Worm (Caenorhabditis elegans) whole organism, late embryonic: Measurements from ENCODE around the gene W02G9.3.

Source experiments
- ceh-48 ChIP-seq: sonication (generic microtip); optimal IDR thresholded peaks from 2 replicates; lab custom pipeline; 2016; ENCODE audit warnings: missing genetic modification characterization, inconsistent platforms, missing compliant biosample characterization
- hlh-13 ChIP-seq: fragments of 200-800 bp; sonication (Bioruptor generic); optimal IDR thresholded peaks from 2 replicates; lab custom pipeline; 2018; ENCODE audit warnings: mild to moderate bottlenecking, missing genetic modification characterization, missing compliant biosample characterization
- pha-4 ChIP-seq: fragments of 150-350 bp; optimal IDR thresholded peaks from 2 replicates; lab custom pipeline; 2018; ENCODE audit warnings: missing biosample characterization, missing genetic modification reagents, missing genetic modification characterization
- rnt-1 ChIP-seq: sonication (generic microtip); optimal IDR thresholded peaks from 2 replicates; lab custom pipeline; 2016; ENCODE audit warnings: missing genetic modification characterization, missing compliant biosample characterization
- syd-9 ChIP-seq: sonication (generic microtip); optimal IDR thresholded peaks from 2 replicates; lab custom pipeline; 2016; ENCODE audit warnings: mild to moderate bottlenecking, missing genetic modification characterization, moderate library complexity, missing compliant biosample characterization

ce11 chrV:2702883-2703282 lies 30.1 kb downstream of the W02G9.3 start:
- TF ChIP-seq hlh-13 (GFP tag; lab: Kevin White, UChicago): no peak
- no peak for TF ChIP-seq pha-4 (tag; lab: Kevin White, UChicago)
- no peak for TF ChIP-seq ceh-48 (tag; lab: Kevin White, UChicago)
- no peak for TF ChIP-seq syd-9 (tag; lab: Kevin White, UChicago)
- TF ChIP-seq rnt-1 (tag; lab: Kevin White, UChicago): no peak
